Worm (Caenorhabditis elegans) whole organism, midembryonic: ENCODE measurements around the gene clc-1.
A peak's percentile ranks its signal among the peaks of the same experiment; 100 is the strongest.

Source experiments
- T22C8.4 ChIP-seq: fragments of 200-800 bp; sonication (Bioruptor generic); IDR thresholded peaks from 2 replicates; pipeline ENCODE4 v1.3.6; 2022; ENCODE audit warnings: missing genetic modification characterization, missing compliant biosample characterization
- cog-1 ChIP-seq: sonication (generic microtip); optimal IDR thresholded peaks from 2 replicates; lab custom pipeline; 2016; ENCODE audit warnings: missing genetic modification characterization, missing compliant biosample characterization
- flt-1 ChIP-seq: fragments of 200-800 bp; sonication (Bioruptor generic); IDR thresholded peaks from 2 replicates; pipeline ENCODE4 v1.3.6; 2022; ENCODE audit warnings: missing genetic modification characterization, missing compliant biosample characterization
- klf-2 ChIP-seq: fragments of 200-800 bp; sonication (Bioruptor generic); conservative IDR thresholded peaks from 2 replicates; pipeline ENCODE4 v1.3.6; 2022; ENCODE audit warnings: missing genetic modification reagents, missing genetic modification characterization, missing compliant biosample characterization
- med-1 ChIP-seq: sonication (generic microtip); optimal IDR thresholded peaks from 2 replicates; lab custom pipeline; 2017; ENCODE audit warnings: missing genetic modification characterization, mild to moderate bottlenecking, missing compliant biosample characterization, antibody characterized with exemption, missing genetic modification reagents; ENCODE audit not compliant: insufficient read depth
- ref-1 ChIP-seq: fragments of 200-800 bp; sonication (Bioruptor generic); conservative IDR thresholded peaks from 2 replicates; pipeline ENCODE4 v1.3.6; 2022; ENCODE audit warnings: missing genetic modification reagents, missing genetic modification characterization, missing compliant biosample characterization
- tab-1 ChIP-seq: fragments of 200-800 bp; sonication (Bioruptor generic); IDR thresholded peaks from 2 replicates; pipeline ENCODE4 v1.3.6; 2022; ENCODE audit warnings: missing genetic modification characterization, missing compliant biosample characterization
- ztf-23 ChIP-seq: fragments of 200-800 bp; sonication (Bioruptor generic); IDR thresholded peaks from 2 replicates; pipeline ENCODE4 v1.3.6; 2022; ENCODE audit warnings: missing genetic modification reagents, missing genetic modification characterization, missing compliant biosample characterization
- ztf-29 ChIP-seq: fragments of 200-800 bp; sonication (Bioruptor generic); IDR thresholded peaks from 2 replicates; pipeline ENCODE4 v1.3.6; 2022; ENCODE audit warnings: missing genetic modification reagents, missing genetic modification characterization, missing compliant biosample characterization

The clc-1 gene

DNA sequence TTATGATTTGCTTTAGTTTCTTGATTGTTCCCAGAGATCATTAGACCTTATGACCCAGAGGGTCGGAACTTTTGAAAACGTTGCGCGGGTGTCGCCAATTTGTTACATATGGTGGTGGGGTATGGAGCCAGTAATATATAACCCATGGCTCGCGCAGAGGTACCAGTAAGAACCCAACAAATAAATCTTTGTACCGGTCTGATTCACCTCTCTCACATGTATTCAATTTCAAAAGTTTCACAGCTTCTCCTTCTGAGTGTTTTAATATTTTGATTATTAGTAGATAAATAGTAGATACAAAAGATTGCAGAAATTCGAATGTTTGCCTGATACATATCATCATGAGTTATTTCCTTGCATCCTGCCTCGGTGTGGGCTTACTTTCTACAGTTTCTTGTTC, 31.1 kb upstream of the clc-1 start, which contains the start of gene egl-15:
egl-15 (plus strand) TSS at position 301 of the 400 bp plus-strand sequence.
- TF ChIP-seq ztf-29 (GFP tag; lab: Robert Waterston, UW) (no peak), ztf-23 (no peak), ref-1 (GFP tag; lab: Robert Waterston, UW) (no peak), T22C8.4 (GFP tag; lab: Robert Waterston, UW) (no peak), tab-1 (GFP tag; lab: Robert Waterston, UW) (no peak), klf-2 (GFP tag; lab: Robert Waterston, UW) (no peak), flt-1 (GFP tag; lab: Robert Waterston, UW) (no peak), med-1 (GFP tag; lab: Kevin White, UChicago) (no peak), cog-1 (tag; lab: Kevin White, UChicago) (no peak)

DNA sequence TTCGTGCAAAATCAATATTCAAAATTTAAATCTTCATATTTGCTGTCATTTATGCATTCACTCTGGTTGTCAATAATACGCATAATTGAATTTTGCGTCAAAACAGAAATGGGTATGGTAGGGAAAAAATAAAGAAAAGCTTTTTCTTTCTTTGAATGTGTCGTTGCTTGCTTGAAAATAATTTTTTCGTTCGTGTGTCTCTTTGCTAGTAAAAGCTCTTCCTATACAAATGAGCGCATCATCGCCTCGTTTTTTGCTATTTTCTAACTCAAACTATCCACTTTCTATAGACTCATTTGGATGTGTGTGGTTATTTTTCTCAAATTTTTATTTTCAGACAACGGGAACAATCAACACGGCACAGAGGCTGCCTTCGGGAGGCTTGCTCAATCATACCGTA, 18.6 kb upstream of the clc-1 start, which contains the start of gene ldb-1:
ldb-1 (plus strand) TSS at position 301 of the 400 bp plus-strand sequence.
- no peak for TF ChIP-seq cog-1 (tag; lab: Kevin White, UChicago)
- no peak for TF ChIP-seq ztf-29 (GFP tag; lab: Robert Waterston, UW)
- TF ChIP-seq T22C8.4 (GFP tag; lab: Robert Waterston, UW), result no peak
- no peak for TF ChIP-seq klf-2 (GFP tag; lab: Robert Waterston, UW)
- no peak for TF ChIP-seq ztf-23
- TF ChIP-seq flt-1 (GFP tag; lab: Robert Waterston, UW), result no peak
- TF ChIP-seq tab-1 (GFP tag; lab: Robert Waterston, UW), result no peak
- TF ChIP-seq ref-1 (GFP tag; lab: Robert Waterston, UW), result no peak
- no peak for TF ChIP-seq med-1 (GFP tag; lab: Kevin White, UChicago)

DNA sequence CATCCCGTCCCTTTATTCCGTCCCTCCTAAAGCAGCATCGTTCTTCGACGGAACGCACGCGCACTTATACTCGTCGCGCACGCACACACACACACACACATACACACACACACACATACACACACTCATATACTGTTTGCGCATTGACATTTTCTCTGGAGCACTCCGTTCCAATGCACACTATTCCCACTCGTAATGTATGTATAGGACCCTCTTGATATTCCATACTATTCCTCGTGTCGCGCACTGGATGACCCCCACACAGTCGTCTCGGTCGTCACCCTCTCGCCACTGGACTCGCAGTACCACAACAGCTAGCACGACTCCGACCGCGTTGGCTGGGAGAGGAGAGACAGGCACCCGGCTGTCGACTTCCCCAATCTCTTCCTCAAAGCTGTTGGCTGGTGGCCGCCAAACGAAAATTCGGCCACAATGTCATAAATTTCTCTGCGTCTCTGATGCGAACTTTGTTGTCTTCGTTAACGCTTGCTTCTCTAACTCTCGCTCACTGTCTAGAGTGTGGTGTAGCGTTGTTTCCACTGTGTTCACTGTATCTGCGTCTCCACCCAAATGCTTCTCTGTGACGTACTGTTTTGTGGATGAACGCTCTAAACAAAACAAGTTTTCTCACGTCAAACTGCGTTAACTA, 16.1 kb upstream of the clc-1 start:
- TF ChIP-seq med-1 (GFP tag; lab: Kevin White, UChicago) (no peak), flt-1 (GFP tag; lab: Robert Waterston, UW) (peak; percentile 74; the same call in 1 of the 2 replicates), ref-1 (GFP tag; lab: Robert Waterston, UW) (0 out of 2 replicates have a peak, but pooled peaks have one; percentile 14), tab-1 (GFP tag; lab: Robert Waterston, UW) (no peak), klf-2 (GFP tag; lab: Robert Waterston, UW) (no peak; the same call in 1 of the 2 replicates), ztf-23 (no peak), T22C8.4 (GFP tag; lab: Robert Waterston, UW) (no peak), cog-1 (tag; lab: Kevin White, UChicago) (peak; percentile 96), ztf-29 (GFP tag; lab: Robert Waterston, UW) (peak; percentile 58; the same call in 1 of the 2 replicates)

DNA sequence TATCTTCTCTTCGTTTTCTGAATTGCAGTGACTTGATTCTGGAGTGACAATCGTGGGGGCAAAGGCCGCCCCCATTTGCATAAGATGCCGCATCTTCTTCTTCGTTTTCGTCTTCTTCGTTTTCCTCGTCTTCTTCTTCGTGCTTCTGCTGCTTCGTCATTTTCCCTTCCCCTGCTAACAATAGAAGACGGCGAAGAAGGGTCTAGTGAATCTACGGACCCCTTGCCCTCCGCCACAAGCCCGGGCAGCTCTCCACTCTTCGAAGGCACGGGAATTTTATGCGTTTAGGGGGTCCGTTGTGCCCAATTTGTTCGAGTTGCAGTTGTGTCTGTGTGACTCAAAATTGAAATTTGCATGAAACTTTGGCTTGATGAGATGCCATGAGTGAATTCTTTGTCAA, 15.4 kb upstream of the clc-1 start:
- peak; percentile 53; the same call in 1 of the 2 replicates for TF ChIP-seq flt-1 (GFP tag; lab: Robert Waterston, UW)
- no peak for TF ChIP-seq med-1 (GFP tag; lab: Kevin White, UChicago)

DNA sequence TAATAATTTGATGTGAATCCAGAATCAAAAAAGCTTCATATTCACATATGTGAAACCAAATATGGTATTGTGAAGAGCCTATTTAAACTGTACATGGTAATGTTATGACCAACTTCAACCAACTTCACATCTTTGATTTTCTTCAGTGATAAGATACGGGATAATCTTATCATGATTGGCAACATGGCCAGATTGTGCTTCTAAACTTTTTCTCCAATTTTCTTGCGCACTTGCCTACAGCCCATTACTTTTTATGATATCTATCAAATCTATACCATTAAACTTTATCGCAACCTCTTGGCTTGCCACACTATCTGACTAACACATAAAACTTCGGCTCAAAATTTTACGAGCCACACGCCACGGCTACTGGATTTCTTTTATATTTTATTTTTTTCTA, 14.8 kb upstream of the clc-1 start:
- no peak for TF ChIP-seq ref-1 (GFP tag; lab: Robert Waterston, UW)
- no peak for TF ChIP-seq flt-1 (GFP tag; lab: Robert Waterston, UW)
- TF ChIP-seq cog-1 (tag; lab: Kevin White, UChicago), result no peak
- TF ChIP-seq med-1 (GFP tag; lab: Kevin White, UChicago), result no peak
- no peak for TF ChIP-seq klf-2 (GFP tag; lab: Robert Waterston, UW)
- TF ChIP-seq ztf-29 (GFP tag; lab: Robert Waterston, UW), result no peak
- no peak for TF ChIP-seq T22C8.4 (GFP tag; lab: Robert Waterston, UW)
- no peak for TF ChIP-seq ztf-23
- no peak for TF ChIP-seq tab-1 (GFP tag; lab: Robert Waterston, UW)

DNA sequence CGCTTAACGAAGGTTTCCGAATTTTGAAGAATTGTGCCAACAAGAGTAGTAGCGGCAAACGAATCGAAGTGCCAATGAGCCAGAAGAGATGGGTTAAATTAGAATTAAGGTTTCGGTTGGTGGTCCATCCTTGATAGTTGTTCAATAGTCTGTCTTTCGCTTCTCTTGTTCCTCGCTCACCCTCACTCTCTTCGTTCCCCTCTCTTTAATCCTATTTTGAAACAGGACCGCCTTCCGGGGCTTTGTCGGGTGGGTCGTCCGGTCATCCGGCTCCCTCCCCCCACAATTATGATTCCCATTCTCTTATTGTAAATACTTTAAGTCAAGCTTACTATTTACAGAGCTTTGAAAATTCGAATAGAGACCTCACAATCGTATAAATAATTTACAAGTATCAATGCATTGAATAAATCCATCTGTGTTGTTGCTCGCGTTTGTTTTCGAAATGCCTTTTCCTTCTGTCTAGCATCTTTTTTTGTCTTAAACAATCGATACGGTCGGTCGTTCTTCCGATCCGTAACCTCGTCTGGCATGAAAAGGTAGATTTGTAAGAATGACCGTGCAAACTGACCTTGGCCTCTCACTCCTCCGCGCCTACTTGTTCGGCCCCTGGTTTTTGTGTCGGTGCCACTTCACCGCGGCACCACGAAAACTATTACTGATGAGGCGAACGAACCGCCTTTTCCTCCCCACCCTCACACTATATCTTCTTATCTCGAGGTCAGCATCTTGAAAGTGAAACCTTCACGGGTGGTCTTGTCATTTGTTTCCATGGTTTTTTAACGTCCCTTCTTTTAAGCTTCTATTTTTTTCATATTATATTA, 13.9 kb upstream of the clc-1 start:
- TF ChIP-seq flt-1 (GFP tag; lab: Robert Waterston, UW), result no peak
- no peak for TF ChIP-seq T22C8.4 (GFP tag; lab: Robert Waterston, UW)
- TF ChIP-seq cog-1 (tag; lab: Kevin White, UChicago), result no peak
- TF ChIP-seq ref-1 (GFP tag; lab: Robert Waterston, UW), result no peak
- TF ChIP-seq tab-1 (GFP tag; lab: Robert Waterston, UW), result no peak
- no peak for TF ChIP-seq ztf-23
- TF ChIP-seq klf-2 (GFP tag; lab: Robert Waterston, UW), result no peak
- TF ChIP-seq med-1 (GFP tag; lab: Kevin White, UChicago), result no peak
- TF ChIP-seq ztf-29 (GFP tag; lab: Robert Waterston, UW), result no peak

DNA sequence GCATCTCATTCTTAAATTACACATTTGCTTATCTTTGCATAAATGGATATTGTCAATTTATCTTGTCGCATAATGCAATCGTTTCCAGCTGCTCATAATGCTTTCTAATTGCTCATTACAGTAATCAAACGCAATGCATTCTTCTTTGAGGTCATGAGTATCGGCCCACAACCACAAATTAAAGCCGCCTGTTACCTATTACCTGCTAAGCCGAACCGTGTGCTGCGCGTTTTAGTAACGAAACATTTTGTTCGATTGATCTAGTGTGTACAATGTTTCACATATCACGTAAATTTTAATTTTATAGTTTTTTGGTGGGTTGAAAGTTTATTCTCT, 13.3 kb upstream of the clc-1 start:
- no peak for TF ChIP-seq ztf-29 (GFP tag; lab: Robert Waterston, UW)
- no peak for TF ChIP-seq med-1 (GFP tag; lab: Kevin White, UChicago)

DNA sequence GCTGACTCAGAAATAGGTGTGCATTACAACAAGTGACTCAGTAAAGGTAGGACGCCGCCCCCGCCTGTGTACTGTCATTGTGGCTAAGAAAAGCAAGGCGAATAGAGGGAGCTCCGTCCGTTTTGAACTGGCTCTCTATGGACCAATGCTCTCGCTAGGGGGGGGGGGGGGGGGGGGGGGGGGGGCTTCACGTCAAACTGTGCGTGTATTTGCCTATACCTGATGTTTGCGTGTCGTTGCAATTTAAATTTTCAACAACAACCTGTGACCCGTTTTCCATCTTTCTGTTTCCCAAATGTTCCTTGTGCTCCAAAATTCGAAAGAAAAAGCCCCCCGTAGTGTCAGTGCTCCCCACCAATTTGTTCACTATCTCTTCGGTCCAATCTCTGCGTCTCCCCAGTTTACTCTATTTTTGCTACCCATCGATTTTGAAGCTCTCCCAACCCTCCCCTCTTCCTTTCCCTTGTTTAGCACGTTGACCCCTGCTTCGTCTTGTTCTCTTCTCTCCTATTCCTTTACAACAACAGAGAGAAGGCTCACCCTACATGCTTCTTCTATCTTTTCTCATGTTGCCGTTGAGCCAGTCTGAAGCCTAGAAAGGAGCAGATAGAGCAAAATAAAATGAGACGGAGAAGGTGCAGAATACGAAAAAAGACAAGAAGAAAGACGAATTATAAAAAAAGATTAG, 12.7 kb upstream of the clc-1 start:
- TF ChIP-seq ztf-29 (GFP tag; lab: Robert Waterston, UW) (no peak), T22C8.4 (GFP tag; lab: Robert Waterston, UW) (0 out of 2 replicates have a peak, but pooled peaks have one; percentile 7), tab-1 (GFP tag; lab: Robert Waterston, UW) (0 out of 2 replicates have a peak, but pooled peaks have one; percentile 18), cog-1 (tag; lab: Kevin White, UChicago) (peak; percentile 25)
